Worm (Caenorhabditis elegans) whole organism, L1 larva: Measurements from ENCODE around the gene fbxb-3.

Experiments used
- ama-1 ChIP-seq: fragments of 150-350 bp; optimal IDR thresholded peaks from 2 replicates; lab custom pipeline; 2014
- elt-3 ChIP-seq, 6 experiments: fragments of 150-350 bp in 1 of 6; sonication (generic microtip); optimal IDR thresholded peaks; 2 replicates each; lab custom pipeline; 2017 to 2018; ENCODE audit warnings: missing biosample characterization in 6 of 6, missing genetic modification characterization in 6 of 6, inconsistent platforms in 1 of 6
- nhr-11 ChIP-seq: fragments of 150-350 bp; optimal IDR thresholded peaks from 2 replicates; lab custom pipeline; 2014; ENCODE audit warnings: missing biosample characterization, missing genetic modification characterization
- nhr-19 ChIP-seq: fragments of 200-800 bp; sonication (Bioruptor generic); conservative IDR thresholded peaks from 2 replicates; pipeline ENCODE4 v1.3.6; 2022; ENCODE audit warnings: missing genetic modification characterization, missing compliant biosample characterization

DNA sequence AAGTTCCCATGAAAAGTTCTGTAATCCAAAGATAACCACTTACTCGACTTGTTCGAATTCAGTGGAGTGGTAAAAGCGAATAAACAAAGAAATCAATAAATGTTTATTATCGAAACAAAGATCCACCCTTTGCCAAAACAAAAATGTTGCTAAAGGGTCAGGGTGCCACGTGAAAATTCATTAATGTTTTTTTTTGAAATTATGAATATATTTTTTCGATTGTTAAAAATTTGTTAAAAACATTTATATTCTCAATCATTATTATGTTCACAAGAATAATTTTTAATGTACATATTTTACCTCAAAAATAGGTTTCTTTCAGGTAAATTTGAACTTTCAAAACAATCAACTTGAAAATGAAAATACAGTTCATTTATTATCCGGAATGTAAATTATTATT is 35.7 kb upstream of the fbxb-3 start, which contains the start of gene H01G02.4:
- TF ChIP-seq elt-3 (tag; optimal IDR thresholded peaks at IDR 0.05; lab: Kevin White, UChicago) (no peak), ama-1 (no peak), nhr-11 (no peak), nhr-19 (GFP tag; lab: Robert Waterston, UW) (no peak)
